Worm (Caenorhabditis elegans) whole organism, young adult: ENCODE measurements around the gene F21H12.3.

ENCODE experiments used
- ama-1 ChIP-seq, 3 experiments: fragments of 150-350 bp in 1 of 3; sonication (generic microtip) in 2 of 3; optimal IDR thresholded peaks; 2 replicates each; lab custom pipeline; 2014 to 2018; ENCODE audit warnings: missing biosample characterization in 2 of 3, missing genetic modification characterization in 2 of 3, missing genetic modification reagents in 2 of 3
- bed-2 ChIP-seq: fragments of 200-800 bp; sonication (Bioruptor generic); IDR thresholded peaks from 2 replicates; pipeline ENCODE4 v1.3.6; 2022; ENCODE audit warnings: missing genetic modification reagents, missing genetic modification characterization, missing compliant biosample characterization
- him-1 ChIP-seq: sonication (generic microtip); optimal IDR thresholded peaks from 2 replicates; lab custom pipeline; 2016; ENCODE audit warnings: missing genotype, missing genetic modification reagents, missing genetic modification characterization, missing compliant biosample characterization
- let-607 ChIP-seq, 2 experiments: fragments of 200-800 bp in 1 of 2; sonication (Bioruptor generic) in 1 of 2; sonication (generic microtip) in 1 of 2; optimal IDR thresholded peaks; 2 replicates each; lab custom pipeline; 2016 to 2018; ENCODE audit warnings: mild to moderate bottlenecking in 2 of 2, missing compliant biosample characterization in 2 of 2, missing genetic modification characterization in 2 of 2, moderate library complexity in 2 of 2, missing genotype in 1 of 2
- unc-130 ChIP-seq: sonication (generic microtip); optimal IDR thresholded peaks from 2 replicates; lab custom pipeline; 2016; ENCODE audit warnings: missing genetic modification reagents, missing genetic modification characterization, missing compliant biosample characterization
- unc-62 ChIP-seq: fragments of 150-350 bp; optimal IDR thresholded peaks from 2 replicates; lab custom pipeline; 2014; ENCODE audit warnings: missing biosample characterization, missing genetic modification reagents, missing genetic modification characterization
- ztf-6 ChIP-seq: fragments of 200-800 bp; sonication (Bioruptor generic); IDR thresholded peaks from 2 replicates; pipeline ENCODE4 v1.3.6; 2022; ENCODE audit warnings: missing genetic modification reagents, missing genetic modification characterization, missing compliant biosample characterization

DNA sequence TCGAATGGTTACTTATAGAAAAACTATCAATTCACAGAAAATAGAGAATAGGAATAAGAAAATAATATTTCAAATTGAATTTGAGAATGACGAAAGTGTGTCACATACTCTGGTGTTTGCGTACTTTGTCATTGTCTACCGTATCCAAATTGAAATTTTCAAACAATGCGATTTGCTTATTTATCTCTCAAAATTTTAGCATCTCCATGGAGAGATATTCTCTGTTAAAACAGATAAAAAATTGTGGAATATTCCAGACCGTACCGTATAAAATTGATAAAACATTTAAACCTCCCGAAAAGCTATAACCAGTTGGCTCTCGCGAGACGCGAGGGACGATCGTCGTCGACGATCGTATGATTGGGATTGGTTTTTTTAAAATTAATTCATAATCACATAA, 2.0 kb upstream of the F21H12.3 start, which contains the start of gene fbf-1:
- TF ChIP-seq unc-62 (GFP tag; lab: Kevin White, UChicago) (no peak), ama-1 (optimal IDR thresholded peaks at IDR 0.05; lab: Kevin White, UChicago) (no peak), ama-1 (GFP tag; optimal IDR thresholded peaks at IDR 0.05; lab: Kevin White, UChicago) (no peak), ztf-6 (GFP tag; lab: Robert Waterston, UW) (no peak), let-607 (tag; optimal IDR thresholded peaks at IDR 0.05; lab: Kevin White, UChicago) (no peak), unc-130 (GFP tag; lab: Kevin White, UChicago) (no peak), him-1 (tag; lab: Kevin White, UChicago) (no peak), bed-2 (no peak)
